Worm (Caenorhabditis elegans) whole organism, L3 larva: ENCODE data around the gene srlf-30.
A peak's percentile ranks its signal among the peaks of the same experiment; 100 is the strongest.

Experiments
- R02D3.7 ChIP-seq: fragments of 150-350 bp; optimal IDR thresholded peaks from 2 replicates; lab custom pipeline; 2014; ENCODE audit warnings: missing biosample characterization, missing genetic modification characterization
- ZK546.5 ChIP-seq: sonication (generic microtip); optimal IDR thresholded peaks from 2 replicates; lab custom pipeline; 2017; ENCODE audit warnings: missing biosample characterization, missing genetic modification characterization
- aly-2 ChIP-seq: fragments of 150-350 bp; optimal IDR thresholded peaks from 2 replicates; lab custom pipeline; 2014; ENCODE audit warnings: missing biosample characterization, missing genetic modification characterization
- ama-1 ChIP-seq: fragments of 150-350 bp; optimal IDR thresholded peaks from 2 replicates; lab custom pipeline; 2018
- ceh-16 ChIP-seq: sonication (generic microtip); optimal IDR thresholded peaks from 2 replicates; lab custom pipeline; 2017; ENCODE audit warnings: missing biosample characterization, missing genetic modification characterization
- ceh-28 ChIP-seq: fragments of 150-350 bp; optimal IDR thresholded peaks from 2 replicates; lab custom pipeline; 2014; ENCODE audit warnings: missing biosample characterization, missing genetic modification reagents, missing genetic modification characterization
- ceh-82 ChIP-seq: fragments of 150-350 bp; optimal IDR thresholded peaks from 2 replicates; lab custom pipeline; 2014; ENCODE audit warnings: missing biosample characterization, missing genetic modification characterization
- ceh-9 ChIP-seq: sonication (generic microtip); optimal IDR thresholded peaks from 2 replicates; lab custom pipeline; 2018; ENCODE audit warnings: missing biosample characterization, missing genetic modification characterization
- daf-12 ChIP-seq: fragments of 150-350 bp; optimal IDR thresholded peaks from 2 replicates; lab custom pipeline; 2014; ENCODE audit warnings: missing biosample characterization, missing genetic modification reagents, missing genetic modification characterization
- egl-27 ChIP-seq: sonication (generic microtip); optimal IDR thresholded peaks from 4 replicates; lab custom pipeline; 2017; ENCODE audit warnings: missing biosample characterization, missing genetic modification reagents, missing genetic modification characterization
- egl-5 ChIP-seq: fragments of 150-350 bp; optimal IDR thresholded peaks from 2 replicates; lab custom pipeline; 2017; ENCODE audit warnings: missing biosample characterization, missing genetic modification reagents, missing genetic modification characterization, inconsistent platforms
- elt-1 ChIP-seq: fragments of 150-350 bp; optimal IDR thresholded peaks from 2 replicates; lab custom pipeline; 2014; ENCODE audit warnings: missing biosample characterization, missing genetic modification characterization
- elt-2 ChIP-seq: sonication (generic microtip); optimal IDR thresholded peaks from 2 replicates; lab custom pipeline; 2016; ENCODE audit warnings: missing genetic modification reagents, mild to moderate bottlenecking, missing genetic modification characterization, missing compliant biosample characterization
- elt-3 ChIP-seq, 3 experiments: fragments of 150-350 bp in 1 of 3; sonication (generic microtip) in 2 of 3; optimal IDR thresholded peaks; 2 replicates in 2 of 3; 4 replicates in 1 of 3; lab custom pipeline; 2014 to 2017; ENCODE audit warnings: missing biosample characterization in 3 of 3, missing genetic modification characterization in 3 of 3
- eor-1 ChIP-seq, 2 experiments: fragments of 150-350 bp; optimal IDR thresholded peaks; 2 replicates each; lab custom pipeline; 2014 to 2018; ENCODE audit warnings: missing biosample characterization in 2 of 2, missing genetic modification characterization in 2 of 2
- fkh-10 ChIP-seq: sonication (generic microtip); optimal IDR thresholded peaks from 2 replicates; lab custom pipeline; 2017; ENCODE audit warnings: missing biosample characterization, missing genetic modification reagents, missing genetic modification characterization
- fkh-2 ChIP-seq: fragments of 150-350 bp; optimal IDR thresholded peaks from 2 replicates; lab custom pipeline; 2014; ENCODE audit warnings: missing biosample characterization, missing genetic modification reagents, missing genetic modification characterization
- fos-1 ChIP-seq: fragments of 150-350 bp; optimal IDR thresholded peaks from 2 replicates; lab custom pipeline; 2014; ENCODE audit warnings: missing biosample characterization, missing genetic modification characterization
- hmg-11 ChIP-seq: sonication (generic microtip); optimal IDR thresholded peaks from 2 replicates; lab custom pipeline; 2016; ENCODE audit warnings: missing genetic modification characterization, missing compliant biosample characterization
- jun-1 ChIP-seq: fragments of 150-350 bp; optimal IDR thresholded peaks from 2 replicates; lab custom pipeline; 2014; ENCODE audit warnings: missing biosample characterization, missing genetic modification reagents, missing genetic modification characterization
- lin-15B ChIP-seq: fragments of 150-350 bp; optimal IDR thresholded peaks from 2 replicates; lab custom pipeline; 2014; ENCODE audit warnings: missing biosample characterization, missing genetic modification characterization
- lin-39 ChIP-seq: fragments of 150-350 bp; optimal IDR thresholded peaks from 2 replicates; lab custom pipeline; 2018; ENCODE audit warnings: missing biosample characterization, missing genetic modification reagents, missing genetic modification characterization
- lsy-12 ChIP-seq: sonication (generic microtip); optimal IDR thresholded peaks from 2 replicates; lab custom pipeline; 2016; ENCODE audit warnings: mild to moderate bottlenecking, missing genetic modification characterization, missing compliant biosample characterization
- mdl-1 ChIP-seq: fragments of 150-350 bp; optimal IDR thresholded peaks from 2 replicates; lab custom pipeline; 2014; ENCODE audit warnings: missing biosample characterization, missing genetic modification characterization
- mml-1 ChIP-seq: fragments of 150-350 bp; sonication (generic microtip); optimal IDR thresholded peaks from 3 replicates; lab custom pipeline; 2014; ENCODE audit warnings: missing biosample characterization, missing genetic modification characterization
- nfya-1 ChIP-seq: sonication (generic microtip); optimal IDR thresholded peaks from 2 replicates; lab custom pipeline; 2017; ENCODE audit warnings: missing genetic modification characterization, mild to moderate bottlenecking, missing compliant biosample characterization, antibody characterized with exemption, moderate library complexity; ENCODE audit not compliant: insufficient read depth
- nhr-11 ChIP-seq: fragments of 150-350 bp; optimal IDR thresholded peaks from 2 replicates; lab custom pipeline; 2014; ENCODE audit warnings: missing biosample characterization, missing genetic modification characterization
- nhr-12 ChIP-seq: fragments of 150-350 bp; optimal IDR thresholded peaks from 2 replicates; lab custom pipeline; 2014; ENCODE audit warnings: missing biosample characterization, missing genetic modification characterization
- nhr-23 ChIP-seq: fragments of 150-350 bp; optimal IDR thresholded peaks from 2 replicates; lab custom pipeline; 2014; ENCODE audit warnings: missing biosample characterization, missing genetic modification reagents, missing genetic modification characterization
- nhr-237 ChIP-seq: fragments of 150-350 bp; optimal IDR thresholded peaks from 2 replicates; lab custom pipeline; 2014; ENCODE audit warnings: missing biosample characterization, missing genetic modification characterization
- nhr-25 ChIP-seq: sonication (generic microtip); optimal IDR thresholded peaks from 2 replicates; lab custom pipeline; 2017; ENCODE audit warnings: missing biosample characterization, missing genetic modification characterization
- nhr-28 ChIP-seq: fragments of 150-350 bp; optimal IDR thresholded peaks from 2 replicates; lab custom pipeline; 2014; ENCODE audit warnings: missing biosample characterization, missing genetic modification characterization
- nhr-43 ChIP-seq: sonication (generic microtip); optimal IDR thresholded peaks from 2 replicates; lab custom pipeline; 2016; ENCODE audit warnings: mild to moderate bottlenecking, missing genetic modification characterization, missing compliant biosample characterization; ENCODE audit not compliant: poor library complexity, severe bottlenecking
- nhr-67 ChIP-seq: fragments of 150-350 bp; optimal IDR thresholded peaks from 2 replicates; lab custom pipeline; 2014; ENCODE audit warnings: missing biosample characterization, missing genetic modification characterization
- nhr-76 ChIP-seq: fragments of 150-350 bp; sonication (generic microtip); optimal IDR thresholded peaks from 5 replicates; lab custom pipeline; 2014; ENCODE audit warnings: missing biosample characterization, missing genetic modification characterization
- nhr-77 ChIP-seq: fragments of 150-350 bp; optimal IDR thresholded peaks from 2 replicates; lab custom pipeline; 2014; ENCODE audit warnings: missing biosample characterization, missing genetic modification characterization
- pha-4 ChIP-seq: fragments of 150-350 bp; optimal IDR thresholded peaks from 2 replicates; lab custom pipeline; 2014; ENCODE audit warnings: missing biosample characterization, missing genetic modification reagents, missing genetic modification characterization
- pqm-1 ChIP-seq: fragments of 150-350 bp; optimal IDR thresholded peaks from 2 replicates; lab custom pipeline; 2017; ENCODE audit warnings: missing biosample characterization, missing genetic modification characterization, inconsistent platforms
- sea-2 ChIP-seq: fragments of 150-350 bp; sonication (generic microtip); optimal IDR thresholded peaks from 4 replicates; lab custom pipeline; 2014; ENCODE audit warnings: missing biosample characterization, missing genetic modification reagents, missing genetic modification characterization
- skn-1 ChIP-seq: fragments of 150-350 bp; optimal IDR thresholded peaks from 2 replicates; lab custom pipeline; 2014; ENCODE audit warnings: missing biosample characterization, missing genetic modification characterization
- snpc-4 ChIP-seq: fragments of 150-350 bp; optimal IDR thresholded peaks from 2 replicates; lab custom pipeline; 2014; ENCODE audit warnings: missing biosample characterization, missing genetic modification characterization
- tbx-2 ChIP-seq: sonication (generic microtip); optimal IDR thresholded peaks from 2 replicates; lab custom pipeline; 2016; ENCODE audit warnings: mild to moderate bottlenecking, missing genetic modification characterization, missing compliant biosample characterization
- unc-39 ChIP-seq: sonication (generic microtip); optimal IDR thresholded peaks from 4 replicates; lab custom pipeline; 2017; ENCODE audit warnings: missing biosample characterization, missing genetic modification characterization
- unc-62 ChIP-seq: fragments of 150-350 bp; sonication (generic microtip); optimal IDR thresholded peaks from 4 replicates; lab custom pipeline; 2014; ENCODE audit warnings: missing biosample characterization, missing genetic modification reagents, missing genetic modification characterization
- zag-1 ChIP-seq: fragments of 150-350 bp; optimal IDR thresholded peaks from 2 replicates; lab custom pipeline; 2014; ENCODE audit warnings: missing biosample characterization, missing genetic modification characterization
- ztf-11 ChIP-seq: fragments of 150-350 bp; optimal IDR thresholded peaks from 2 replicates; lab custom pipeline; 2014; ENCODE audit warnings: missing biosample characterization, missing genetic modification characterization
- ztf-4 ChIP-seq: fragments of 150-350 bp; optimal IDR thresholded peaks from 2 replicates; lab custom pipeline; 2014; ENCODE audit warnings: missing biosample characterization, missing genetic modification characterization

srlf-30 gene

ce11 chrIV:10935336-10935735 lies 35.2 kb downstream of the srlf-30 start (continued):
- TF ChIP-seq elt-1 (tag; lab: Kevin White, UChicago) (peak; percentile 32), fkh-2 (tag; lab: Kevin White, UChicago) (no peak), snpc-4 (tag; lab: Kevin White, UChicago) (peak; percentile 26)

ce11 chrIV:10935853-10936491 lies 35.8 kb downstream of the srlf-30 start, which contains the start of gene lgg-2:
Gene lgg-2, minus strand, starts transcription at chrIV:10935903.
- TF ChIP-seq nhr-43, result peak; percentile 95
- no peak for TF ChIP-seq zag-1 (tag; lab: Kevin White, UChicago)
- no peak for TF ChIP-seq nhr-12 (tag; lab: Kevin White, UChicago)
- no peak for TF ChIP-seq ceh-9 (tag; lab: Kevin White, UChicago)
- peak; percentile 90 for TF ChIP-seq nhr-11 (tag; lab: Kevin White, UChicago)
- TF ChIP-seq elt-3 (tag; optimal IDR thresholded peaks at IDR 0.05; lab: Kevin White, UChicago), result peak in 2 of 3 experiments; percentile 33 to 49
- TF ChIP-seq unc-62 (GFP tag; lab: Kevin White, UChicago), result peak; percentile 94
- TF ChIP-seq nhr-25, result peak; percentile 98
- peak in 1 of 2 experiments; percentile 63 for TF ChIP-seq eor-1 (tag; optimal IDR thresholded peaks at IDR 0.05; lab: Kevin White, UChicago)
- no peak for TF ChIP-seq nhr-28 (tag; lab: Kevin White, UChicago)
- peak; percentile 73 for TF ChIP-seq ama-1 (lab: Kevin White, UChicago)
- TF ChIP-seq fkh-10 (GFP tag; lab: Kevin White, UChicago), result peak; percentile 44
- TF ChIP-seq mml-1 (tag; lab: Kevin White, UChicago), result peak; percentile 30
- peak; percentile 30 for TF ChIP-seq skn-1 (tag; lab: Kevin White, UChicago)
- no peak for TF ChIP-seq sea-2 (GFP tag; lab: Kevin White, UChicago)
- peak; percentile 92 for TF ChIP-seq elt-2 (tag; lab: Kevin White, UChicago)
- TF ChIP-seq ceh-82 (tag; lab: Kevin White, UChicago), result peak; percentile 63
- TF ChIP-seq unc-39 (tag; lab: Kevin White, UChicago), result no peak
- peak; percentile 93 for TF ChIP-seq ztf-4 (tag; lab: Kevin White, UChicago)
- peak; percentile 78 for TF ChIP-seq snpc-4 (tag; lab: Kevin White, UChicago)
- no peak for TF ChIP-seq nhr-237 (tag; lab: Kevin White, UChicago)
- peak; percentile 78 for TF ChIP-seq hmg-11
- peak; percentile 93 for TF ChIP-seq pqm-1 (tag; lab: Kevin White, UChicago)
- peak; percentile 74 for TF ChIP-seq egl-5 (tag; lab: Kevin White, UChicago)
- peak; percentile 88 for TF ChIP-seq elt-1 (tag; lab: Kevin White, UChicago)
- no peak for TF ChIP-seq ztf-11 (tag; lab: Kevin White, UChicago)
- TF ChIP-seq nfya-1 (tag; lab: Kevin White, UChicago), result peak; percentile 92
- no peak for TF ChIP-seq ZK546.5
- peak; percentile 75 for TF ChIP-seq R02D3.7 (tag; lab: Kevin White, UChicago)
- peak; percentile 88 for TF ChIP-seq tbx-2 (tag; lab: Kevin White, UChicago)
- TF ChIP-seq pha-4, result peak; percentile 95
- TF ChIP-seq lsy-12 (tag; lab: Kevin White, UChicago), result peak; percentile 94
- TF ChIP-seq lin-15B (tag; lab: Kevin White, UChicago), result peak; percentile 82
- TF ChIP-seq mdl-1 (tag; lab: Kevin White, UChicago), result peak; percentile 90
- peak; percentile 67 for TF ChIP-seq lin-39 (tag; lab: Kevin White, UChicago)
- no peak for TF ChIP-seq ceh-16 (tag; lab: Kevin White, UChicago)
- TF ChIP-seq jun-1 (tag; lab: Kevin White, UChicago), result peak; percentile 95
- no peak for TF ChIP-seq nhr-76
- TF ChIP-seq daf-12 (tag; lab: Kevin White, UChicago), result no peak
- no peak for TF ChIP-seq nhr-67 (tag; lab: Kevin White, UChicago)
- TF ChIP-seq nhr-23 (tag; lab: Kevin White, UChicago), result peak; percentile 99
- TF ChIP-seq aly-2, result no peak
- TF ChIP-seq egl-27 (tag; lab: Kevin White, UChicago), result peak; percentile 87
- no peak for TF ChIP-seq fkh-2 (tag; lab: Kevin White, UChicago)
- TF ChIP-seq ceh-28 (tag; lab: Kevin White, UChicago), result peak; percentile 93
- TF ChIP-seq fos-1 (tag; lab: Kevin White, UChicago), result peak; percentile 79
- TF ChIP-seq nhr-77, result no peak
